Worm (Caenorhabditis elegans): ENCODE data around the gene ZK1236.9.

Gene ZK1236.9

ce11 chrIII:8417192-8417967 is 17.6 kb downstream of the ZK1236.9 start (continued):
- TF ChIP-seq nhr-25 (tag; optimal IDR thresholded peaks at IDR 0.05; ENCODE audit: borderline replicate concordance, insufficient read depth), result peak; percentile 77
- no peak for TF ChIP-seq ceh-62 (tag; optimal IDR thresholded peaks at IDR 0.05)
- no peak for TF ChIP-seq skn-1 (tag; optimal IDR thresholded peaks at IDR 0.05)
- TF ChIP-seq lir-3 (tag; optimal IDR thresholded peaks at IDR 0.05), result peak; percentile 34
- no peak for TF ChIP-seq saeg-2 (GFP tag; IDR thresholded peaks at IDR 0.05)
- peak; percentile 89 for TF ChIP-seq F37D6.2 (tag; optimal IDR thresholded peaks at IDR 0.05)
- TF ChIP-seq aly-2 (tag; optimal IDR thresholded peaks at IDR 0.05), result no peak
- peak; percentile 94 for TF ChIP-seq hmg-1.1 (GFP tag; IDR thresholded peaks at IDR 0.05)
- peak; percentile 64; the same call in 1 of the 2 replicates for TF ChIP-seq arid-1 (GFP tag; conservative IDR thresholded peaks at IDR 0.05)
- TF ChIP-seq fkh-10 (GFP tag; optimal IDR thresholded peaks at IDR 0.05), result peak; percentile 54
- peak; percentile 71 to 100 for TF ChIP-seq unc-62 (GFP tag; optimal IDR thresholded peaks at IDR 0.05 in 1 of 2)
- peak; percentile 83 for TF ChIP-seq unc-62 (tag; optimal IDR thresholded peaks at IDR 0.05)
- TF ChIP-seq hlh-30 (tag; optimal IDR thresholded peaks at IDR 0.05; ENCODE audit: insufficient read depth), result peak; percentile 83
- TF ChIP-seq ztf-7 (tag; optimal IDR thresholded peaks at IDR 0.05), result peak; percentile 34
- TF ChIP-seq tra-1 (GFP tag; IDR thresholded peaks at IDR 0.05), result no peak
- TF ChIP-seq madf-5 (GFP tag; IDR thresholded peaks at IDR 0.05), result no peak
- TF ChIP-seq lim-7 (GFP tag; IDR thresholded peaks at IDR 0.05), result no peak
- no peak for TF ChIP-seq unc-39 (tag; optimal IDR thresholded peaks at IDR 0.05)
- TF ChIP-seq mdt-29 (GFP tag; IDR thresholded peaks at IDR 0.05), result no peak
- no peak for TF ChIP-seq ceh-82 (tag; optimal IDR thresholded peaks at IDR 0.05)
- peak; percentile 88 for TF ChIP-seq T20F7.1 (GFP tag; optimal IDR thresholded peaks at IDR 0.05)
- peak; percentile 83 for TF ChIP-seq spr-1 (tag; optimal IDR thresholded peaks at IDR 0.05)
- peak; percentile 23; the same call in 1 of the 2 replicates for TF ChIP-seq dmd-9 (GFP tag; IDR thresholded peaks at IDR 0.05)
- TF ChIP-seq zfp-2 (tag; optimal IDR thresholded peaks at IDR 0.05), result peak; percentile 50
- peak; percentile 60 for TF ChIP-seq zag-1 (tag; optimal IDR thresholded peaks at IDR 0.05)
- no peak for TF ChIP-seq zip-11 (GFP tag; IDR thresholded peaks at IDR 0.05)
- no peak for TF ChIP-seq fos-1 (tag; optimal IDR thresholded peaks at IDR 0.05)
- TF ChIP-seq daf-19 (GFP tag; conservative IDR thresholded peaks at IDR 0.05), result 0 out of 2 replicates have a peak, but pooled peaks have one; percentile 59
- TF ChIP-seq ZK337.2 (GFP tag; IDR thresholded peaks at IDR 0.05), result no peak
- TF ChIP-seq lin-13 (GFP tag; optimal IDR thresholded peaks at IDR 0.05), result peak; percentile 67
- TF ChIP-seq nhr-102 (tag; optimal IDR thresholded peaks at IDR 0.05), result peak; percentile 90
- TF ChIP-seq mes-2 (tag; optimal IDR thresholded peaks at IDR 0.05; ENCODE audit: poor library complexity, severe bottlenecking), result peak; percentile 43
- peak; percentile 70 for TF ChIP-seq mxl-3 (GFP tag; optimal IDR thresholded peaks at IDR 0.05)
- no peak for TF ChIP-seq dmd-8 (GFP tag; IDR thresholded peaks at IDR 0.05)
- no peak for TF ChIP-seq lin-29 (GFP tag; IDR thresholded peaks at IDR 0.05)
- TF ChIP-seq jun-1 (tag; optimal IDR thresholded peaks at IDR 0.05), result peak; percentile 69
- peak; percentile 43 for TF ChIP-seq dpl-1 (GFP tag; optimal IDR thresholded peaks at IDR 0.05)
- peak; percentile 39 to 73 for TF ChIP-seq hif-1 (tag; optimal IDR thresholded peaks at IDR 0.05)
- TF ChIP-seq ceh-20 (GFP tag; IDR thresholded peaks at IDR 0.05), result peak; percentile 91
- TF ChIP-seq nhr-10 (tag; optimal IDR thresholded peaks at IDR 0.05), result no peak
- TF ChIP-seq pqm-1 (tag; optimal IDR thresholded peaks at IDR 0.05), result peak; percentile 53
- peak; percentile 93 for TF ChIP-seq F10B5.3 (tag; optimal IDR thresholded peaks at IDR 0.05)
- no peak for TF ChIP-seq F44E2.7 (GFP tag; IDR thresholded peaks at IDR 0.05)
- TF ChIP-seq unc-130 (GFP tag; optimal IDR thresholded peaks at IDR 0.05), result no peak
- TF ChIP-seq nhr-6 (tag; optimal IDR thresholded peaks at IDR 0.05), result peak; percentile 71
- TF ChIP-seq Y48G9A.11 (GFP tag; IDR thresholded peaks at IDR 0.05), result no peak
- TF ChIP-seq lsy-2 (tag; optimal IDR thresholded peaks at IDR 0.05), result peak; percentile 97 to 98
- TF ChIP-seq daf-8 (GFP tag; IDR thresholded peaks at IDR 0.05), result no peak
- no peak for TF ChIP-seq lin-15B (tag; optimal IDR thresholded peaks at IDR 0.05)
- TF ChIP-seq D1046.2 (GFP tag; IDR thresholded peaks at IDR 0.05), result no peak

All from whole organism, L4 larva.